Fruit fly (Drosophila melanogaster) whole organism, embryonic: ENCODE measurements around the gene GlnRS.
A peak's percentile ranks its signal among the peaks of the same experiment; 100 is the strongest.

ENCODE experiments used
- Abd-B ChIP-seq: fragments of 200-800 bp; sonication (Bioruptor generic); optimal IDR thresholded peaks from 2 replicates; lab custom pipeline; 2018; ENCODE audit warnings: missing biosample characterization, mild to moderate bottlenecking, missing genetic modification characterization, moderate library complexity
- Ada2b ChIP-seq: fragments of 200-800 bp; sonication (Bioruptor generic); IDR thresholded peaks from 2 replicates; pipeline ENCODE4 v1.3.6; 2022; ENCODE audit warnings: missing biosample characterization, missing genetic modification characterization
- CG10321 ChIP-seq: fragments of 200-800 bp; sonication (Bioruptor generic); IDR thresholded peaks from 2 replicates; pipeline ENCODE4 v1.3.6; 2022; ENCODE audit warnings: missing biosample characterization, missing genetic modification characterization
- CG10366 ChIP-seq: fragments of 200-800 bp; sonication (Bioruptor generic); IDR thresholded peaks from 2 replicates; pipeline ENCODE4 v1.3.6; 2022; ENCODE audit warnings: missing biosample characterization, missing genetic modification characterization
- CG14710 ChIP-seq: fragments of 200-800 bp; sonication (Bioruptor generic); optimal IDR thresholded peaks from 3 replicates; lab custom pipeline; 2019; ENCODE audit warnings: missing biosample characterization, mild to moderate bottlenecking, missing genetic modification characterization, moderate library complexity
- CG15073 ChIP-seq: fragments of 200-800 bp; sonication (Bioruptor generic); optimal IDR thresholded peaks from 2 replicates; lab custom pipeline; 2016; ENCODE audit warnings: missing biosample characterization, missing genetic modification characterization
- CG15514 ChIP-seq: fragments of 200-800 bp; sonication (Bioruptor generic); optimal IDR thresholded peaks from 3 replicates; lab custom pipeline; 2017; ENCODE audit warnings: missing biosample characterization, missing genetic modification characterization, mild to moderate bottlenecking, moderate library complexity, missing genetic modification reagents
- CG15696 ChIP-seq: fragments of 200-800 bp; sonication (Bioruptor generic); optimal IDR thresholded peaks from 2 replicates; lab custom pipeline; 2019; ENCODE audit warnings: missing biosample characterization, mild to moderate bottlenecking, missing genetic modification characterization, moderate library complexity
- CG17359 ChIP-seq: fragments of 200-800 bp; sonication (Bioruptor generic); optimal IDR thresholded peaks from 3 replicates; lab custom pipeline; 2018; ENCODE audit warnings: missing biosample characterization, mild to moderate bottlenecking, missing genetic modification characterization, moderate library complexity
- CG17361 ChIP-seq: fragments of 200-800 bp; sonication (Bioruptor generic); IDR thresholded peaks from 3 replicates; pipeline ENCODE4 v1.3.6; 2022; ENCODE audit warnings: missing biosample characterization, missing genetic modification characterization
- CG17612 ChIP-seq: fragments of 200-800 bp; sonication (Bioruptor generic); IDR thresholded peaks from 2 replicates; pipeline ENCODE4 v1.3.6; 2022; ENCODE audit warnings: missing biosample characterization, missing genetic modification characterization
- CG2712 ChIP-seq: fragments of 200-800 bp; optimal IDR thresholded peaks from 3 replicates; lab custom pipeline; 2019; ENCODE audit warnings: missing biosample characterization, mild to moderate bottlenecking, missing genetic modification characterization, moderate library complexity
- CG31224 ChIP-seq: fragments of 200-800 bp; sonication (Bioruptor generic); IDR thresholded peaks from 2 replicates; pipeline ENCODE4 v1.3.6; 2022; ENCODE audit warnings: missing biosample characterization, missing genetic modification characterization
- CG34422 ChIP-seq: fragments of 200-800 bp; sonication (Bioruptor generic); IDR thresholded peaks from 3 replicates; pipeline ENCODE4 v1.3.6; 2022; ENCODE audit warnings: missing biosample characterization, missing genetic modification characterization
- CG4820 ChIP-seq: fragments of 200-800 bp; sonication (Bioruptor generic); optimal IDR thresholded peaks from 3 replicates; lab custom pipeline; 2016; ENCODE audit warnings: missing biosample characterization, missing genetic modification characterization
- CG8944 ChIP-seq: fragments of 200-800 bp; sonication (Bioruptor generic); optimal IDR thresholded peaks from 3 replicates; lab custom pipeline; 2016; ENCODE audit warnings: missing biosample characterization, missing genetic modification characterization
- Camta ChIP-seq: fragments of 200-800 bp; sonication (Bioruptor generic); optimal IDR thresholded peaks from 2 replicates; lab custom pipeline; 2016; ENCODE audit warnings: missing biosample characterization, missing genetic modification characterization
- D ChIP-seq, 2 experiments: fragments of 200-800 bp in 1 of 2; fragments of >200 bp in 1 of 2; sonication (Bioruptor generic) in 1 of 2; optimal IDR thresholded peaks; 2 replicates in 1 of 2; 3 replicates in 1 of 2; lab custom pipeline; 2017; ENCODE audit warnings: mild to moderate bottlenecking in 1 of 2, missing biosample characterization in 1 of 2, missing genetic modification characterization in 1 of 2, missing genetic modification reagents in 1 of 2
- Dfd ChIP-seq, 2 experiments: fragments of >200 bp; optimal IDR thresholded peaks; 2 replicates each; lab custom pipeline; 2017; ENCODE audit warnings: missing biosample characterization in 2 of 2, missing genetic modification characterization in 2 of 2
- Dref ChIP-seq: fragments of 200-800 bp; sonication (Bioruptor generic); IDR thresholded peaks from 2 replicates; pipeline ENCODE4 v1.3.6; 2022; ENCODE audit warnings: missing biosample characterization, missing genetic modification characterization
- ERR ChIP-seq: fragments of 200-800 bp; sonication (Bioruptor generic); optimal IDR thresholded peaks from 2 replicates; lab custom pipeline; 2016; ENCODE audit warnings: missing biosample characterization, missing genetic modification characterization
- Eip74EF ChIP-seq, 2 experiments: fragments of 200-800 bp in 1 of 2; fragments of >200 bp in 1 of 2; sonication (Bioruptor generic) in 1 of 2; optimal IDR thresholded peaks; 2 replicates each; lab custom pipeline; 2017 to 2019; ENCODE audit warnings: missing biosample characterization in 2 of 2, missing genetic modification characterization in 2 of 2, mild to moderate bottlenecking in 1 of 2, moderate library complexity in 1 of 2
- Fer2 ChIP-seq: fragments of 200-800 bp; sonication (Bioruptor generic); optimal IDR thresholded peaks from 2 replicates; lab custom pipeline; 2018; ENCODE audit warnings: missing biosample characterization, mild to moderate bottlenecking, missing genetic modification characterization, moderate library complexity
- Fer3 ChIP-seq: fragments of 200-800 bp; sonication (Bioruptor generic); optimal IDR thresholded peaks from 2 replicates; lab custom pipeline; 2018; ENCODE audit warnings: missing biosample characterization, mild to moderate bottlenecking, missing genetic modification characterization, moderate library complexity
- H2.0 ChIP-seq: fragments of 200-800 bp; sonication (Bioruptor generic); IDR thresholded peaks from 2 replicates; pipeline ENCODE4 v1.3.6; 2022; ENCODE audit warnings: missing biosample characterization, missing genetic modification characterization
- Hand ChIP-seq: fragments of 200-800 bp; sonication (Bioruptor generic); optimal IDR thresholded peaks from 2 replicates; lab custom pipeline; 2017; ENCODE audit warnings: mild to moderate bottlenecking, missing biosample characterization, missing genetic modification reagents, missing genetic modification characterization
- Hsf ChIP-seq: fragments of 200-800 bp; sonication (Bioruptor generic); optimal IDR thresholded peaks from 3 replicates; lab custom pipeline; 2016; ENCODE audit warnings: missing biosample characterization, missing genetic modification characterization
- MESR4 ChIP-seq: fragments of 200-800 bp; sonication (Bioruptor generic); optimal IDR thresholded peaks from 2 replicates; lab custom pipeline; 2018; ENCODE audit warnings: missing biosample characterization, mild to moderate bottlenecking, missing genetic modification characterization, moderate library complexity
- Mad ChIP-seq: fragments of 200-800 bp; sonication (Bioruptor generic); optimal IDR thresholded peaks from 2 replicates; lab custom pipeline; 2016; ENCODE audit warnings: missing biosample characterization, missing genetic modification characterization
- Neu2 ChIP-seq: fragments of 200-800 bp; sonication (Bioruptor generic); optimal IDR thresholded peaks from 3 replicates; lab custom pipeline; 2016; ENCODE audit warnings: missing biosample characterization, missing genetic modification characterization, borderline replicate concordance
- Six4 ChIP-seq: fragments of 200-800 bp; sonication (Bioruptor generic); optimal IDR thresholded peaks from 2 replicates; lab custom pipeline; 2016; ENCODE audit warnings: missing biosample characterization, missing genetic modification characterization
- Vsx1 ChIP-seq: fragments of 200-800 bp; sonication (Bioruptor generic); optimal IDR thresholded peaks from 2 replicates; lab custom pipeline; 2017; ENCODE audit warnings: missing biosample characterization, mild to moderate bottlenecking, missing genetic modification characterization, missing genetic modification reagents
- bab2 ChIP-seq: fragments of 200-800 bp; sonication (Bioruptor generic); optimal IDR thresholded peaks from 2 replicates; lab custom pipeline; 2016; ENCODE audit warnings: missing biosample characterization, missing genetic modification characterization
- btn ChIP-seq: fragments of 200-800 bp; sonication (Bioruptor generic); optimal IDR thresholded peaks from 2 replicates; lab custom pipeline; 2016; ENCODE audit warnings: missing biosample characterization, missing genetic modification characterization
- crp ChIP-seq, 2 experiments: fragments of 200-800 bp; sonication (Bioruptor generic); optimal IDR thresholded peaks; 2 replicates in 1 of 2; 3 replicates in 1 of 2; lab custom pipeline; 2017; ENCODE audit warnings: missing biosample characterization in 2 of 2, missing genetic modification characterization in 2 of 2, mild to moderate bottlenecking in 1 of 2, moderate library complexity in 1 of 2
- dan ChIP-seq: fragments of 200-800 bp; sonication (Bioruptor generic); IDR thresholded peaks from 2 replicates; pipeline ENCODE4 v1.3.6; 2022; ENCODE audit warnings: missing biosample characterization, missing genetic modification characterization
- dati ChIP-seq: fragments of 200-800 bp; sonication (Bioruptor generic); IDR thresholded peaks from 2 replicates; pipeline ENCODE4 v1.3.6; 2022; ENCODE audit warnings: missing biosample characterization, missing genetic modification characterization
- dmrt11E ChIP-seq: fragments of 200-800 bp; sonication (Bioruptor generic); optimal IDR thresholded peaks from 3 replicates; lab custom pipeline; 2018; ENCODE audit warnings: missing biosample characterization, mild to moderate bottlenecking, missing genetic modification characterization, moderate library complexity
- dpn ChIP-seq, 2 experiments: fragments of 200-800 bp; sonication (Bioruptor generic); optimal IDR thresholded peaks; 3 replicates each; lab custom pipeline; 2016; ENCODE audit warnings: missing biosample characterization in 2 of 2, missing genetic modification characterization in 2 of 2
- en ChIP-seq: fragments of 200-800 bp; sonication (Bioruptor generic); optimal IDR thresholded peaks from 2 replicates; lab custom pipeline; 2016; ENCODE audit warnings: missing biosample characterization, missing genetic modification characterization
- exex ChIP-seq: fragments of 200-800 bp; sonication (Bioruptor generic); optimal IDR thresholded peaks from 4 replicates; lab custom pipeline; 2018; ENCODE audit warnings: missing biosample characterization, mild to moderate bottlenecking, missing genetic modification characterization, moderate library complexity
- gcm ChIP-seq: fragments of 200-800 bp; sonication (Bioruptor generic); optimal IDR thresholded peaks from 2 replicates; lab custom pipeline; 2019; ENCODE audit warnings: missing biosample characterization, mild to moderate bottlenecking, missing genetic modification characterization, moderate library complexity
- hb ChIP-seq: fragments of 200-800 bp; sonication (Bioruptor generic); IDR thresholded peaks from 3 replicates; pipeline ENCODE4 v1.3.6; 2022; ENCODE audit warnings: missing biosample characterization, missing genetic modification characterization; ENCODE audit not compliant: partially characterized antibody
- knrl ChIP-seq: fragments of 200-800 bp; sonication (Bioruptor generic); IDR thresholded peaks from 3 replicates; pipeline ENCODE4 v1.3.6; 2022; ENCODE audit warnings: missing biosample characterization, missing genetic modification characterization; ENCODE audit not compliant: partially characterized antibody
- lab ChIP-seq: fragments of 200-800 bp; sonication (Bioruptor generic); optimal IDR thresholded peaks from 3 replicates; lab custom pipeline; 2017; ENCODE audit warnings: missing biosample characterization, missing genetic modification characterization, mild to moderate bottlenecking, moderate library complexity, missing genetic modification reagents
- maf-S ChIP-seq: fragments of 200-800 bp; sonication (Bioruptor generic); optimal IDR thresholded peaks from 2 replicates; lab custom pipeline; 2016; ENCODE audit warnings: missing biosample characterization, missing genetic modification characterization
- nau ChIP-seq: fragments of 200-800 bp; sonication (Bioruptor generic); optimal IDR thresholded peaks from 3 replicates; lab custom pipeline; 2017; ENCODE audit warnings: missing biosample characterization, mild to moderate bottlenecking, missing genetic modification characterization, missing genetic modification reagents
- nerfin-2 ChIP-seq: fragments of 200-800 bp; sonication (Bioruptor generic); IDR thresholded peaks from 2 replicates; pipeline ENCODE4 v1.3.6; 2022; ENCODE audit warnings: missing biosample characterization, missing genetic modification characterization; ENCODE audit not compliant: partially characterized antibody
- p53 ChIP-seq: fragments of 200-800 bp; sonication (Bioruptor generic); optimal IDR thresholded peaks from 2 replicates; lab custom pipeline; 2016; ENCODE audit warnings: missing biosample characterization, missing genetic modification characterization
- seq ChIP-seq: fragments of 200-800 bp; sonication (Bioruptor generic); IDR thresholded peaks from 2 replicates; pipeline ENCODE4 v1.3.6; 2022; ENCODE audit warnings: missing biosample characterization, missing genetic modification characterization
- toy ChIP-seq: fragments of 200-800 bp; sonication (Bioruptor generic); IDR thresholded peaks from 2 replicates; pipeline ENCODE4 v1.3.6; 2022; ENCODE audit warnings: missing biosample characterization, missing genetic modification characterization

Gene GlnRS

DNA sequence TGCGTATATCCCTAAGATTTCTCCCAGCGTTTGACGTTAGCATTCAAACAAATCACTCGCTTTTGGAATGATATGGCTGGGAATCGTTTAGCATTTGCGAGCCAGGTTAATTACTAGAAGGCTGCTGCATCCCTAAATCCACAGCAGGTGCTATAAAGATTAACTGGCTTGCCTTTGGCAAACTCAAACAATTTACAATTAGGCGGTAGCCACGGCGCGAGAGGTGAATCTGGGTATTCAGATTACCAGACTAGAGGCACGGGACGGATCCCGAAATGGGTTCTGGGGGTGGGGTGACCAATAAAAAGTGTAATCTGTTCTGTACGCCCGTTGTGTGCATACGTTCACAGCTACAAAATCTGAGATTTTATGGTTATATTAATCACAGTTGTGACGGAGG is 15.6 kb upstream of the GlnRS start, which contains the start of gene CG11892 (continued):
- TF ChIP-seq gcm (GFP tag; lab: Kevin White, UChicago) (no peak), dmrt11E (tag; lab: Kevin White, UChicago) (no peak), Dfd (GFP tag; optimal IDR thresholded peaks at IDR 0.05; lab: Kevin White, UChicago) (no peak), CG4820 (no peak), seq (no peak), CG10366 (GFP tag; lab: Robert Waterston, UW) (no peak), Dref (GFP tag; lab: Robert Waterston, UW) (no peak), CG34422 (no peak), exex (peak; percentile 15), Fer2 (tag; lab: Kevin White, UChicago) (no peak), nau (GFP tag; lab: Kevin White, UChicago) (no peak), dati (no peak), Hand (peak; percentile 12), CG17359 (peak; percentile 60), MESR4 (no peak), D (optimal IDR thresholded peaks at IDR 0.05; lab: Kevin White, UChicago) (no peak), D (GFP tag; optimal IDR thresholded peaks at IDR 0.05; lab: Kevin White, UChicago) (no peak), ERR (GFP tag; lab: Kevin White, UChicago) (no peak), bab2 (GFP tag; lab: Kevin White, UChicago) (no peak), H2.0 (GFP tag; lab: Robert Waterston, UW) (no peak), CG17612 (GFP tag; lab: Robert Waterston, UW) (no peak), CG15073 (GFP tag; lab: Kevin White, UChicago) (no peak), btn (GFP tag; lab: Kevin White, UChicago) (no peak), CG10321 (GFP tag; lab: Robert Waterston, UW) (no peak), CG14710 (tag; lab: Kevin White, UChicago) (no peak), Ada2b (GFP tag; lab: Robert Waterston, UW) (no peak), dpn (GFP tag; optimal IDR thresholded peaks at IDR 0.05; lab: Kevin White, UChicago) (no peak), knrl (GFP tag; lab: Robert Waterston, UW) (no peak), hb (GFP tag; lab: Robert Waterston, UW) (no peak), Mad (GFP tag; lab: Kevin White, UChicago) (no peak), en (no peak), Six4 (no peak), CG15696 (tag; lab: Kevin White, UChicago) (no peak), Eip74EF (GFP tag; optimal IDR thresholded peaks at IDR 0.05; lab: Kevin White, UChicago) (no peak), nerfin-2 (GFP tag; lab: Robert Waterston, UW) (no peak), lab (peak; percentile 83), CG2712 (no peak), p53 (GFP tag; lab: Kevin White, UChicago) (no peak), Fer3 (tag; lab: Kevin White, UChicago) (peak; percentile 56), Hsf (GFP tag; lab: Kevin White, UChicago) (no peak), Vsx1 (GFP tag; lab: Kevin White, UChicago) (peak; percentile 45), CG15514 (GFP tag; lab: Kevin White, UChicago) (peak; percentile 53), Camta (GFP tag; lab: Kevin White, UChicago) (no peak), toy (no peak), CG17361 (no peak), Abd-B (GFP tag; lab: Kevin White, UChicago) (no peak), dan (GFP tag; lab: Robert Waterston, UW) (no peak), CG8944 (no peak), crp (GFP tag; optimal IDR thresholded peaks at IDR 0.05; lab: Kevin White, UChicago) (no peak), maf-S (GFP tag; lab: Kevin White, UChicago) (no peak), CG31224 (GFP tag; lab: Robert Waterston, UW) (no peak), Neu2 (GFP tag; lab: Kevin White, UChicago) (no peak)
